Worm (Caenorhabditis elegans) whole organism, late embryonic: ENCODE data around the gene glr-8.

Source experiments
- ahr-1 ChIP-seq: sonication (generic microtip); optimal IDR thresholded peaks from 2 replicates; lab custom pipeline; 2016; ENCODE audit warnings: missing genetic modification characterization, missing compliant biosample characterization
- ceh-31 ChIP-seq: sonication (generic microtip); optimal IDR thresholded peaks from 2 replicates; lab custom pipeline; 2016; ENCODE audit warnings: missing genetic modification characterization, missing compliant biosample characterization
- hlh-15 ChIP-seq: sonication (generic microtip); optimal IDR thresholded peaks from 2 replicates; lab custom pipeline; 2016; ENCODE audit warnings: missing genetic modification characterization, missing compliant biosample characterization
- lin-11 ChIP-seq: fragments of 200-800 bp; sonication (Bioruptor generic); optimal IDR thresholded peaks from 2 replicates; lab custom pipeline; 2018; ENCODE audit warnings: mild to moderate bottlenecking, missing genetic modification characterization, missing compliant biosample characterization
- nfya-1 ChIP-seq: sonication (generic microtip); optimal IDR thresholded peaks from 2 replicates; lab custom pipeline; 2017; ENCODE audit warnings: missing genetic modification characterization, mild to moderate bottlenecking, missing compliant biosample characterization, antibody characterized with exemption, moderate library complexity
- nhr-11 ChIP-seq: fragments of 150-350 bp; optimal IDR thresholded peaks from 2 replicates; lab custom pipeline; 2014; ENCODE audit warnings: missing biosample characterization, missing genetic modification characterization
- pha-4 ChIP-seq: fragments of 150-350 bp; optimal IDR thresholded peaks from 2 replicates; lab custom pipeline; 2018; ENCODE audit warnings: missing biosample characterization, missing genetic modification reagents, missing genetic modification characterization
- sdc-2 ChIP-seq: sonication (generic microtip); optimal IDR thresholded peaks from 2 replicates; lab custom pipeline; 2016; ENCODE audit warnings: missing genotype, missing genetic modification characterization, missing compliant biosample characterization
- tbx-2 ChIP-seq: sonication (generic microtip); optimal IDR thresholded peaks from 2 replicates; lab custom pipeline; 2016; ENCODE audit warnings: missing genetic modification characterization, missing compliant biosample characterization
- tbx-7 ChIP-seq: sonication (generic microtip); optimal IDR thresholded peaks from 2 replicates; lab custom pipeline; 2016; ENCODE audit warnings: missing genotype, missing genetic modification characterization, missing compliant biosample characterization
- ztf-16 ChIP-seq: sonication (generic microtip); optimal IDR thresholded peaks from 2 replicates; lab custom pipeline; 2017; ENCODE audit warnings: missing genetic modification characterization, missing compliant biosample characterization

ce11 chrX:6533038-6533437, 27.3 kb downstream of the glr-8 start:
- TF ChIP-seq pha-4 (tag; lab: Kevin White, UChicago) (no peak), sdc-2 (no peak), ceh-31 (tag; lab: Kevin White, UChicago) (no peak), nfya-1 (no peak), tbx-2 (tag; lab: Kevin White, UChicago) (no peak), nhr-11 (tag; lab: Kevin White, UChicago) (no peak), ztf-16 (no peak), tbx-7 (no peak), ahr-1 (tag; lab: Kevin White, UChicago) (no peak), hlh-15 (tag; lab: Kevin White, UChicago) (no peak), lin-11 (no peak)
